Worm (Caenorhabditis elegans): ENCODE measurements around the gene Y73B6A.3.

Y73B6A.3 gene

DNA sequence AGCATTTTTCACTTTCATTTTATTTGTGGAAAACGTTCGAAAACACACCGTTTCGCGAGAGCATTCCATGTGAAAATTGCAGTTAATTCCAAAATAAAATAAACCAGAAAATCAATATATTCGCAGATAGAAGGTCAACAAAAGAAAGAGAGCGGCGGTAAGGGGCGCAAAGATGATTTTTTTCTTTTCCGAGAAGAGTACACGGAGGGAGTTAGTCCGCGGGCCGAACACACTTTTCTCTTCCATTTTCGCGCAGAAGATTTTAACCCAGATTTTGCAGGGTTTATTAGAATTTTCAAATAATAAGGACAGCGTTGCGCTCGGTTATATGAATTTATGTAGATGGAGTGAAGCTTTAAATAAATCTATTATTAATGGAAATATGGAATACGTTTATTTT, 7.6 kb upstream of the Y73B6A.3 start (continued):
- TF ChIP-seq ceh-20 (GFP tag; IDR thresholded peaks at IDR 0.05): no peak
- no peak for TF ChIP-seq duxl-1 (tag; optimal IDR thresholded peaks at IDR 0.05; ENCODE audit: poor library complexity)
- no peak for TF ChIP-seq T20F7.1 (GFP tag; optimal IDR thresholded peaks at IDR 0.05)
- no peak for TF ChIP-seq nhr-77 (tag; optimal IDR thresholded peaks at IDR 0.05)
- TF ChIP-seq ces-1 (GFP tag; optimal IDR thresholded peaks at IDR 0.05): no peak
- TF ChIP-seq nhr-42 (GFP tag; IDR thresholded peaks at IDR 0.05): no peak
- TF ChIP-seq arid-1 (GFP tag; conservative IDR thresholded peaks at IDR 0.05): no peak
- TF ChIP-seq fkh-10 (GFP tag; optimal IDR thresholded peaks at IDR 0.05): no peak
- no peak for TF ChIP-seq F37D6.2 (tag; optimal IDR thresholded peaks at IDR 0.05)
- TF ChIP-seq ceh-28 (tag; optimal IDR thresholded peaks at IDR 0.05): no peak
- no peak for TF ChIP-seq R02D3.7 (tag; optimal IDR thresholded peaks at IDR 0.05)
- TF ChIP-seq madf-5 (GFP tag; IDR thresholded peaks at IDR 0.05): no peak
- TF ChIP-seq hlh-30 (tag; optimal IDR thresholded peaks at IDR 0.05; ENCODE audit: insufficient read depth): peak; percentile 12
- no peak for TF ChIP-seq nhr-28 (tag; optimal IDR thresholded peaks at IDR 0.05)
- TF ChIP-seq dpl-1 (GFP tag; optimal IDR thresholded peaks at IDR 0.05): peak; percentile 26
- no peak for TF ChIP-seq pqm-1 (tag; optimal IDR thresholded peaks at IDR 0.05)
- no peak for TF ChIP-seq mep-1 (tag; optimal IDR thresholded peaks at IDR 0.05)
- no peak for TF ChIP-seq nhr-237 (tag; optimal IDR thresholded peaks at IDR 0.05)
- no peak for TF ChIP-seq Y105C5A.15 (GFP tag; IDR thresholded peaks at IDR 0.05)
- no peak for TF ChIP-seq nhr-76 (tag; optimal IDR thresholded peaks at IDR 0.05)
- no peak for TF ChIP-seq sdz-12 (GFP tag; optimal IDR thresholded peaks at IDR 0.05)
- TF ChIP-seq lin-13 (GFP tag; optimal IDR thresholded peaks at IDR 0.05): no peak
- no peak for TF ChIP-seq vab-7 (GFP tag; IDR thresholded peaks at IDR 0.05)
- no peak for TF ChIP-seq D1046.2 (GFP tag; IDR thresholded peaks at IDR 0.05)
- peak; percentile 0 for TF ChIP-seq aha-1 (tag)
- TF ChIP-seq nhr-48 (tag; optimal IDR thresholded peaks at IDR 0.05): no peak
- no peak for TF ChIP-seq gei-8 (GFP tag; optimal IDR thresholded peaks at IDR 0.05)
- no peak for TF ChIP-seq jun-1 (tag; optimal IDR thresholded peaks at IDR 0.05)
- TF ChIP-seq set-16 (GFP tag; IDR thresholded peaks at IDR 0.05): no peak
- TF ChIP-seq pha-4 (GFP tag; IDR thresholded peaks at IDR 0.05): no peak
- peak; percentile 11 for TF ChIP-seq pha-4 (tag; optimal IDR thresholded peaks at IDR 0.05)
- TF ChIP-seq saeg-2 (GFP tag; IDR thresholded peaks at IDR 0.05): no peak
- TF ChIP-seq fos-1 (tag; optimal IDR thresholded peaks at IDR 0.05): no peak
- no peak for TF ChIP-seq ceh-82 (tag; optimal IDR thresholded peaks at IDR 0.05)
- TF ChIP-seq Y75B8A.6 (GFP tag; IDR thresholded peaks at IDR 0.05): no peak
- no peak for TF ChIP-seq dmd-8 (GFP tag; IDR thresholded peaks at IDR 0.05)
- TF ChIP-seq lir-3 (tag; optimal IDR thresholded peaks at IDR 0.05): no peak
- TF ChIP-seq zip-2 (tag; optimal IDR thresholded peaks at IDR 0.05): no peak
- TF ChIP-seq ceh-62 (tag; optimal IDR thresholded peaks at IDR 0.05): no peak
- TF ChIP-seq ztf-11 (tag; optimal IDR thresholded peaks at IDR 0.05): no peak
- TF ChIP-seq attf-4 (tag; optimal IDR thresholded peaks at IDR 0.05): no peak
- TF ChIP-seq F44E2.7 (GFP tag; IDR thresholded peaks at IDR 0.05): no peak
- peak in 1 of 2 experiments; percentile 52 for TF ChIP-seq lsy-2 (tag; optimal IDR thresholded peaks at IDR 0.05)
- TF ChIP-seq aly-2 (tag; optimal IDR thresholded peaks at IDR 0.05): no peak
- peak; percentile 63 for TF ChIP-seq unc-130 (GFP tag; optimal IDR thresholded peaks at IDR 0.05)
- TF ChIP-seq nhr-11 (tag; optimal IDR thresholded peaks at IDR 0.05): no peak

DNA sequence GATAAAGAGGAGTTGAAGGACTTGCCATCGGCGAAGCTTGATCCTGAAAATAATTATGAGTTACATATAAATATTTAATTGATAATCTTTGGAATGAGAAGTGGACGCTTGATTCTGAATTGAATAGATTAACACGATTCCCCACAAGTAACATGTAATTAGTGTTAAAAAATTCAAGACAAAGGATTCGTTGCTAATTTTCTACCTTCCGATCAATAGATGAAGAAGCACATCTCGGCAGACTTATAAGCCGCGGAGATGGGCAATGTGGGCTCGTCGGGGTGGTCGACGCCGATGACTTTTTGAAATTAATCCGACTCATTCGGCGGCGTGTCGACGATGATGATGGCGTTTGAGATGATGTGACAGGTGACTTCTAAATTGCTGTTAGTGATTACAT, 7.0 kb upstream of the Y73B6A.3 start:
- TF ChIP-seq nhr-11 (tag; optimal IDR thresholded peaks at IDR 0.05) (no peak), Y75B8A.6 (GFP tag; IDR thresholded peaks at IDR 0.05) (no peak), ama-1 (optimal IDR thresholded peaks at IDR 0.05) (no peak), unc-39 (tag; optimal IDR thresholded peaks at IDR 0.05) (no peak), cey-2 (tag; optimal IDR thresholded peaks at IDR 0.05; ENCODE audit: borderline replicate concordance, insufficient read depth) (no peak), hif-1 (tag; optimal IDR thresholded peaks at IDR 0.05) (no peak), ztf-11 (tag; optimal IDR thresholded peaks at IDR 0.05) (no peak), F49E8.2 (tag; optimal IDR thresholded peaks at IDR 0.05; ENCODE audit: borderline replicate concordance) (no peak), nhr-6 (tag; optimal IDR thresholded peaks at IDR 0.05) (no peak), attf-4 (tag; optimal IDR thresholded peaks at IDR 0.05) (no peak), snpc-1.2 (GFP tag; IDR thresholded peaks at IDR 0.05) (0 out of 2 replicates have a peak, but pooled peaks have one; percentile 6), unc-62 (GFP tag; optimal IDR thresholded peaks at IDR 0.05 in 1 of 2) (peak in 1 of 2 experiments; percentile 71), unc-62 (tag; optimal IDR thresholded peaks at IDR 0.05) (no peak), T26A8.4 (GFP tag; IDR thresholded peaks at IDR 0.05) (no peak), tag-97 (GFP tag; IDR thresholded peaks at IDR 0.05) (no peak)

All from whole organism, L4 larva.